Worm (Caenorhabditis elegans): ENCODE measurements around the gene fbxb-33.

ce11 chrII:3622014-3622413 is 25.2 kb upstream of the fbxb-33 start, which contains the start of gene M151.7:
- TF ChIP-seq ama-1 (optimal IDR thresholded peaks at IDR 0.05) (no peak), elt-3 (tag; optimal IDR thresholded peaks at IDR 0.05) (no peak), nhr-43 (tag; optimal IDR thresholded peaks at IDR 0.05; ENCODE audit: poor library complexity, severe bottlenecking) (no peak), zag-1 (tag; optimal IDR thresholded peaks at IDR 0.05) (no peak), fkh-10 (GFP tag; optimal IDR thresholded peaks at IDR 0.05) (no peak), R02D3.7 (tag; optimal IDR thresholded peaks at IDR 0.05) (no peak), egl-5 (tag; optimal IDR thresholded peaks at IDR 0.05) (no peak), nhr-25 (tag; optimal IDR thresholded peaks at IDR 0.05) (no peak), nhr-76 (tag; optimal IDR thresholded peaks at IDR 0.05) (no peak), nhr-12 (tag; optimal IDR thresholded peaks at IDR 0.05) (no peak), unc-62 (GFP tag; optimal IDR thresholded peaks at IDR 0.05) (no peak), daf-12 (tag; optimal IDR thresholded peaks at IDR 0.05) (no peak)

Data from whole organism, L3 larva.